Worm (Caenorhabditis elegans) whole organism, young adult: ENCODE results near the gene C27A2.8.
A peak's percentile ranks its signal among the peaks of the same experiment; 100 is the strongest.

ENCODE experiments used
- B0019.2 ChIP-seq: fragments of 200-800 bp; sonication (Bioruptor generic); conservative IDR thresholded peaks from 2 replicates; pipeline ENCODE4 v1.3.6; 2022; ENCODE audit warnings: missing genetic modification reagents, missing genetic modification characterization, missing compliant biosample characterization
- B0336.3 ChIP-seq: fragments of 200-800 bp; sonication (Bioruptor generic); IDR thresholded peaks from 2 replicates; pipeline ENCODE4 v1.3.6; 2022; ENCODE audit warnings: missing genetic modification characterization, missing compliant biosample characterization
- C06A6.2 ChIP-seq: fragments of 200-800 bp; sonication (Bioruptor generic); conservative IDR thresholded peaks from 2 replicates; pipeline ENCODE4 v1.3.6; 2022; ENCODE audit warnings: missing genetic modification characterization, missing compliant biosample characterization
- F22D6.2 ChIP-seq: sonication (generic microtip); optimal IDR thresholded peaks from 2 replicates; lab custom pipeline; 2016; ENCODE audit warnings: mild to moderate bottlenecking, missing genetic modification characterization, missing compliant biosample characterization
- F23B12.7 ChIP-seq: sonication (generic microtip); optimal IDR thresholded peaks from 2 replicates; lab custom pipeline; 2017; ENCODE audit warnings: missing genetic modification characterization, mild to moderate bottlenecking, missing compliant biosample characterization, antibody characterized with exemption, moderate library complexity; ENCODE audit not compliant: insufficient read depth
- F33H1.4 ChIP-seq: fragments of 200-800 bp; sonication (Bioruptor generic); IDR thresholded peaks from 2 replicates; pipeline ENCODE4 v1.3.6; 2022; ENCODE audit warnings: missing genetic modification reagents, missing genetic modification characterization, missing compliant biosample characterization
- F37B4.10 ChIP-seq: fragments of 200-800 bp; sonication (Bioruptor generic); IDR thresholded peaks from 2 replicates; pipeline ENCODE4 v1.3.6; 2022; ENCODE audit warnings: missing genetic modification characterization, missing compliant biosample characterization
- F49E8.2 ChIP-seq: sonication (generic microtip); optimal IDR thresholded peaks from 3 replicates; lab custom pipeline; 2017; ENCODE audit warnings: missing genetic modification characterization, mild to moderate bottlenecking, missing compliant biosample characterization, antibody characterized with exemption, moderate library complexity; ENCODE audit not compliant: insufficient read depth
- F57A8.1 ChIP-seq: fragments of 200-800 bp; sonication (Bioruptor generic); optimal IDR thresholded peaks from 2 replicates; lab custom pipeline; 2018; ENCODE audit warnings: mild to moderate bottlenecking, missing genetic modification characterization, moderate library complexity, missing compliant biosample characterization
- Y53G8AR.9 ChIP-seq: fragments of 200-800 bp; sonication (Bioruptor generic); conservative IDR thresholded peaks from 2 replicates; pipeline ENCODE4 v1.3.6; 2022; ENCODE audit warnings: missing genetic modification reagents, missing genetic modification characterization, missing compliant biosample characterization
- Y56A3A.18 ChIP-seq: fragments of 200-800 bp; sonication (Bioruptor generic); IDR thresholded peaks from 2 replicates; pipeline ENCODE4 v1.3.6; 2022; ENCODE audit warnings: missing genetic modification reagents, missing genetic modification characterization, missing compliant biosample characterization
- Y79H2A.3 ChIP-seq: fragments of 200-800 bp; sonication (Bioruptor generic); conservative IDR thresholded peaks from 2 replicates; pipeline ENCODE4 v1.3.6; 2022; ENCODE audit warnings: missing genetic modification reagents, missing genetic modification characterization, missing compliant biosample characterization
- Y95B8A.8 ChIP-seq: fragments of 200-800 bp; sonication (Bioruptor generic); IDR thresholded peaks from 2 replicates; pipeline ENCODE4 v1.3.6; 2022; ENCODE audit warnings: missing genetic modification reagents, missing genetic modification characterization, missing compliant biosample characterization
- ama-1 ChIP-seq, 3 experiments: fragments of 150-350 bp in 1 of 3; sonication (generic microtip) in 2 of 3; optimal IDR thresholded peaks; 2 replicates each; lab custom pipeline; 2014 to 2018; ENCODE audit warnings: missing biosample characterization in 2 of 3, missing genetic modification characterization in 2 of 3, missing genetic modification reagents in 2 of 3
- atf-7 ChIP-seq: sonication (generic microtip); optimal IDR thresholded peaks from 2 replicates; lab custom pipeline; 2017; ENCODE audit warnings: mild to moderate bottlenecking, missing genetic modification characterization, missing compliant biosample characterization
- attf-3 ChIP-seq: fragments of 200-800 bp; sonication (Bioruptor generic); conservative IDR thresholded peaks from 2 replicates; pipeline ENCODE4 v1.3.6; 2022; ENCODE audit warnings: missing genetic modification reagents, missing genetic modification characterization, missing compliant biosample characterization
- attf-5 ChIP-seq: fragments of 200-800 bp; sonication (Bioruptor generic); optimal IDR thresholded peaks from 2 replicates; lab custom pipeline; 2018; ENCODE audit warnings: mild to moderate bottlenecking, missing genetic modification characterization, missing compliant biosample characterization
- attf-6 ChIP-seq: fragments of 200-800 bp; sonication (Bioruptor generic); IDR thresholded peaks from 2 replicates; pipeline ENCODE4 v1.3.6; 2022; ENCODE audit warnings: missing genetic modification reagents, missing genetic modification characterization, missing compliant biosample characterization
- bed-1 ChIP-seq: fragments of 200-800 bp; sonication (Bioruptor generic); IDR thresholded peaks from 2 replicates; pipeline ENCODE4 v1.3.6; 2022; ENCODE audit warnings: missing genetic modification reagents, missing genetic modification characterization, missing compliant biosample characterization
- bed-2 ChIP-seq: fragments of 200-800 bp; sonication (Bioruptor generic); IDR thresholded peaks from 2 replicates; pipeline ENCODE4 v1.3.6; 2022; ENCODE audit warnings: missing genetic modification reagents, missing genetic modification characterization, missing compliant biosample characterization
- ceh-27 ChIP-seq: fragments of 200-800 bp; sonication (Bioruptor generic); optimal IDR thresholded peaks from 2 replicates; lab custom pipeline; 2018; ENCODE audit warnings: mild to moderate bottlenecking, missing genetic modification characterization, moderate library complexity, missing compliant biosample characterization
- ceh-58 ChIP-seq: fragments of 200-800 bp; sonication (Bioruptor generic); IDR thresholded peaks from 2 replicates; pipeline ENCODE4 v1.3.6; 2022; ENCODE audit warnings: missing genetic modification characterization, missing compliant biosample characterization
- ceh-91 ChIP-seq: fragments of 200-800 bp; sonication (Bioruptor generic); IDR thresholded peaks from 2 replicates; pipeline ENCODE4 v1.3.6; 2022; ENCODE audit warnings: missing genetic modification reagents, missing genetic modification characterization, missing compliant biosample characterization
- die-1 ChIP-seq: sonication (generic microtip); optimal IDR thresholded peaks from 2 replicates; lab custom pipeline; 2016; ENCODE audit warnings: missing genotype, mild to moderate bottlenecking, missing genetic modification characterization, missing compliant biosample characterization
- dpl-1 ChIP-seq: fragments of 150-350 bp; optimal IDR thresholded peaks from 2 replicates; lab custom pipeline; 2014; ENCODE audit warnings: missing biosample characterization, missing genetic modification reagents, missing genetic modification characterization
- egl-18 ChIP-seq: fragments of 200-800 bp; sonication (Bioruptor generic); IDR thresholded peaks from 2 replicates; pipeline ENCODE4 v1.3.6; 2022; ENCODE audit warnings: missing genetic modification reagents, missing genetic modification characterization, missing compliant biosample characterization
- ekl-4 ChIP-seq: fragments of 200-800 bp; sonication (Bioruptor generic); IDR thresholded peaks from 2 replicates; pipeline ENCODE4 v1.3.6; 2022; ENCODE audit warnings: missing genetic modification reagents, missing genetic modification characterization, missing compliant biosample characterization
- fkh-3 ChIP-seq: sonication (generic microtip); optimal IDR thresholded peaks from 2 replicates; lab custom pipeline; 2016; ENCODE audit warnings: mild to moderate bottlenecking, missing genetic modification characterization, missing compliant biosample characterization
- gei-17 ChIP-seq: fragments of 200-800 bp; sonication (Bioruptor generic); optimal IDR thresholded peaks from 2 replicates; lab custom pipeline; 2018; ENCODE audit warnings: mild to moderate bottlenecking, missing genetic modification characterization, missing compliant biosample characterization
- hlh-26 ChIP-seq: fragments of 200-800 bp; sonication (Bioruptor generic); conservative IDR thresholded peaks from 2 replicates; pipeline ENCODE4 v1.3.6; 2022; ENCODE audit warnings: missing genetic modification reagents, missing genetic modification characterization, missing compliant biosample characterization
- hsf-1 ChIP-seq: fragments of 200-800 bp; sonication (Bioruptor generic); IDR thresholded peaks from 2 replicates; pipeline ENCODE4 v1.3.6; 2022; ENCODE audit warnings: missing genetic modification reagents, missing genetic modification characterization, missing compliant biosample characterization
- let-526 ChIP-seq: fragments of 200-800 bp; sonication (Bioruptor generic); IDR thresholded peaks from 2 replicates; pipeline ENCODE4 v1.3.6; 2022; ENCODE audit warnings: missing genetic modification reagents, missing genetic modification characterization, missing compliant biosample characterization
- let-607 ChIP-seq, 2 experiments: fragments of 200-800 bp in 1 of 2; sonication (Bioruptor generic) in 1 of 2; sonication (generic microtip) in 1 of 2; optimal IDR thresholded peaks; 2 replicates each; lab custom pipeline; 2016 to 2018; ENCODE audit warnings: mild to moderate bottlenecking in 2 of 2, missing compliant biosample characterization in 2 of 2, missing genetic modification characterization in 2 of 2, moderate library complexity in 2 of 2, missing genotype in 1 of 2
- lin-35 ChIP-seq, 3 experiments: fragments of 150-350 bp in 2 of 3; sonication (generic microtip) in 1 of 3; optimal IDR thresholded peaks; 2 replicates each; lab custom pipeline; 2014 to 2018; ENCODE audit warnings: missing biosample characterization in 3 of 3, missing genetic modification characterization in 3 of 3, missing genetic modification reagents in 3 of 3
- lsl-1 ChIP-seq: fragments of 200-800 bp; sonication (Bioruptor generic); optimal IDR thresholded peaks from 2 replicates; lab custom pipeline; 2018; ENCODE audit warnings: mild to moderate bottlenecking, missing genetic modification characterization, moderate library complexity, missing compliant biosample characterization
- madf-6 ChIP-seq: fragments of 200-800 bp; sonication (Bioruptor generic); IDR thresholded peaks from 2 replicates; pipeline ENCODE4 v1.3.6; 2022; ENCODE audit warnings: missing genetic modification reagents, missing genetic modification characterization, missing compliant biosample characterization
- madf-8 ChIP-seq: fragments of 200-800 bp; sonication (Bioruptor generic); conservative IDR thresholded peaks from 2 replicates; pipeline ENCODE4 v1.3.6; 2022; ENCODE audit warnings: missing genetic modification reagents, missing genetic modification characterization, missing compliant biosample characterization
- nhr-80 ChIP-seq: sonication (generic microtip); optimal IDR thresholded peaks from 2 replicates; lab custom pipeline; 2016; ENCODE audit warnings: missing genetic modification characterization, missing compliant biosample characterization
- pha-4 ChIP-seq: fragments of 150-350 bp; sonication (generic microtip); optimal IDR thresholded peaks from 2 replicates; lab custom pipeline; 2014; ENCODE audit warnings: missing biosample characterization, missing genetic modification reagents, missing genetic modification characterization
- rcor-1 ChIP-seq: fragments of 200-800 bp; sonication (Bioruptor generic); IDR thresholded peaks from 2 replicates; pipeline ENCODE4 v1.3.6; 2022; ENCODE audit warnings: missing genetic modification reagents, missing genetic modification characterization, missing compliant biosample characterization
- sea-2 ChIP-seq: fragments of 200-800 bp; sonication (Bioruptor generic); IDR thresholded peaks from 2 replicates; pipeline ENCODE4 v1.3.6; 2022; ENCODE audit warnings: missing genetic modification characterization, missing compliant biosample characterization
- snpc-1.3 ChIP-seq: sonication (generic microtip); optimal IDR thresholded peaks from 2 replicates; lab custom pipeline; 2017; ENCODE audit warnings: missing genetic modification characterization, mild to moderate bottlenecking, missing compliant biosample characterization, antibody characterized with exemption, moderate library complexity, missing genotype, missing genetic modification reagents; ENCODE audit not compliant: insufficient read depth
- sptf-2 ChIP-seq: fragments of 200-800 bp; sonication (Bioruptor generic); optimal IDR thresholded peaks from 2 replicates; lab custom pipeline; 2018; ENCODE audit warnings: mild to moderate bottlenecking, missing genetic modification characterization, missing compliant biosample characterization
- tlf-1 ChIP-seq: fragments of 200-800 bp; sonication (Bioruptor generic); optimal IDR thresholded peaks from 2 replicates; lab custom pipeline; 2018; ENCODE audit warnings: mild to moderate bottlenecking, missing genetic modification characterization, missing compliant biosample characterization
- unc-130 ChIP-seq: sonication (generic microtip); optimal IDR thresholded peaks from 2 replicates; lab custom pipeline; 2016; ENCODE audit warnings: missing genetic modification reagents, missing genetic modification characterization, missing compliant biosample characterization
- xnd-1 ChIP-seq: sonication (generic microtip); optimal IDR thresholded peaks from 2 replicates; lab custom pipeline; 2016; ENCODE audit warnings: missing genotype, missing genetic modification reagents, missing genetic modification characterization, missing compliant biosample characterization
- zim-3 ChIP-seq: sonication (generic microtip); optimal IDR thresholded peaks from 2 replicates; lab custom pipeline; 2017; ENCODE audit warnings: mild to moderate bottlenecking, missing genetic modification characterization, moderate library complexity, missing compliant biosample characterization

The C27A2.8 gene

DNA sequence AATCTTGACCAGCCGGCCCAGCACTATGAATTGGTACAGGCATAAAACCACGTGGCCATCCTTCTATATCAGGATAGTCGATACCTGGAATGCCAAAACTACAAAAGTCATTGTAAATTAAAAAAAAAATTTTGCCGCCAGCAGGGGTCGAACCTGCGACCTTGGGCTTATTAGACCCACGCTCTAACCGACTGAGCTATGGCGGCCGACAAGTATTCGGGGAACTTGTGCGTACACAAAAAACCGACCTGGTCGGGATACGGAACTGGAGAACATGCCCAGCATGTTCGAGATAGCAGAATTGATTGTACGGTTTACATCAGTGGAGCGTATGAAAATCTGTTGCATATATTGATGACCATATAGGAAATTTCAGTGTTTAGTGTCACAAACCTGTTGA lies 10.5 kb downstream of the C27A2.8 start (continued):
- TF ChIP-seq rcor-1 (GFP tag; lab: Robert Waterston, UW), result peak; percentile 83
- no peak for TF ChIP-seq ama-1 (optimal IDR thresholded peaks at IDR 0.05; lab: Kevin White, UChicago)
- peak in 1 of 2 experiments; percentile 68 for TF ChIP-seq ama-1 (GFP tag; optimal IDR thresholded peaks at IDR 0.05; lab: Kevin White, UChicago)
- TF ChIP-seq madf-8, result peak; percentile 41
- peak; percentile 1 for TF ChIP-seq nhr-80 (tag; lab: Kevin White, UChicago)
- 0 out of 2 replicates have a peak, but pooled peaks have one; percentile 63 for TF ChIP-seq bed-1 (GFP tag; lab: Robert Waterston, UW)
- peak; percentile 72 for TF ChIP-seq F33H1.4 (GFP tag; lab: Robert Waterston, UW)
- TF ChIP-seq Y53G8AR.9 (GFP tag; lab: Robert Waterston, UW), result peak; percentile 88
- TF ChIP-seq lsl-1 (GFP tag; lab: Kevin White, UChicago), result peak; percentile 69
- no peak for TF ChIP-seq attf-5 (GFP tag; lab: Kevin White, UChicago)
- TF ChIP-seq F23B12.7 (tag; lab: Kevin White, UChicago), result peak; percentile 35
- peak; percentile 72 for TF ChIP-seq hsf-1 (GFP tag; lab: Robert Waterston, UW)
- TF ChIP-seq unc-130 (GFP tag; lab: Kevin White, UChicago), result no peak
- TF ChIP-seq B0336.3 (GFP tag; lab: Robert Waterston, UW), result peak; percentile 67
- TF ChIP-seq F57A8.1 (GFP tag; lab: Kevin White, UChicago), result no peak
- no peak for TF ChIP-seq Y79H2A.3 (GFP tag; lab: Robert Waterston, UW)
- no peak for TF ChIP-seq bed-2 (GFP tag; lab: Robert Waterston, UW)
- peak; percentile 43 for TF ChIP-seq tlf-1 (GFP tag; lab: Kevin White, UChicago)
- TF ChIP-seq zim-3 (tag; lab: Kevin White, UChicago), result peak; percentile 38
- no peak for TF ChIP-seq pha-4
- TF ChIP-seq lin-35 (GFP tag; optimal IDR thresholded peaks at IDR 0.05; lab: Kevin White, UChicago), result peak in 1 of 3 experiments; percentile 32
- TF ChIP-seq attf-3 (GFP tag; lab: Robert Waterston, UW), result 0 out of 2 replicates have a peak, but pooled peaks have one; percentile 48
- peak; percentile 55; the same call in 1 of the 2 replicates for TF ChIP-seq ceh-91 (GFP tag; lab: Robert Waterston, UW)
- TF ChIP-seq ceh-58 (GFP tag; lab: Robert Waterston, UW), result no peak
- TF ChIP-seq madf-6 (GFP tag; lab: Robert Waterston, UW), result peak; percentile 85
- TF ChIP-seq C06A6.2, result peak; percentile 63
- no peak for TF ChIP-seq fkh-3 (tag; lab: Kevin White, UChicago)
- no peak for TF ChIP-seq Y95B8A.8 (GFP tag; lab: Robert Waterston, UW)
- peak; percentile 30 for TF ChIP-seq ceh-27 (GFP tag; lab: Kevin White, UChicago)
- TF ChIP-seq F22D6.2 (tag; lab: Kevin White, UChicago), result no peak
- peak in 1 of 2 experiments; percentile 38 for TF ChIP-seq let-607 (tag; optimal IDR thresholded peaks at IDR 0.05; lab: Kevin White, UChicago)
- no peak for TF ChIP-seq gei-17 (GFP tag; lab: Kevin White, UChicago)
- no peak for TF ChIP-seq hlh-26 (GFP tag; lab: Robert Waterston, UW)
- TF ChIP-seq atf-7 (tag; lab: Kevin White, UChicago), result peak; percentile 8
- TF ChIP-seq egl-18 (GFP tag; lab: Robert Waterston, UW), result no peak
- peak; percentile 89 for TF ChIP-seq Y56A3A.18
- TF ChIP-seq F37B4.10 (GFP tag; lab: Robert Waterston, UW), result 0 out of 2 replicates have a peak, but pooled peaks have one; percentile 72
- TF ChIP-seq snpc-1.3 (tag; lab: Kevin White, UChicago), result peak; percentile 18
- no peak for TF ChIP-seq sptf-2 (GFP tag; lab: Kevin White, UChicago)
- TF ChIP-seq sea-2, result no peak
- TF ChIP-seq xnd-1 (tag; lab: Kevin White, UChicago), result peak; percentile 2
- TF ChIP-seq ekl-4 (GFP tag; lab: Robert Waterston, UW), result peak; percentile 88
- TF ChIP-seq die-1 (tag; lab: Kevin White, UChicago), result peak; percentile 15
- TF ChIP-seq let-526 (GFP tag; lab: Robert Waterston, UW), result 0 out of 2 replicates have a peak, but pooled peaks have one; percentile 19
- TF ChIP-seq F49E8.2, result peak; percentile 75
- TF ChIP-seq attf-6 (GFP tag; lab: Robert Waterston, UW), result peak; percentile 62; the same call in 1 of the 2 replicates
- TF ChIP-seq B0019.2, result 0 out of 2 replicates have a peak, but pooled peaks have one; percentile 43
- TF ChIP-seq dpl-1 (GFP tag; lab: Kevin White, UChicago), result no peak
